Fruit fly (Drosophila melanogaster) whole organism, pupa: ENCODE results near the gene CG15020.

Experiments
- CG10348 ChIP-seq: fragments of 200-800 bp; sonication (Bioruptor generic); IDR thresholded peaks from 2 replicates; pipeline ENCODE4 v1.3.6; 2022; ENCODE audit warnings: missing biosample characterization, missing genetic modification characterization
- CG13204 ChIP-seq: fragments of 200-800 bp; sonication (Bioruptor generic); optimal IDR thresholded peaks from 2 replicates; lab custom pipeline; 2018; ENCODE audit warnings: missing biosample characterization, mild to moderate bottlenecking, missing genetic modification characterization, moderate library complexity
- CG8301 ChIP-seq: fragments of 200-800 bp; sonication (Bioruptor generic); optimal IDR thresholded peaks from 2 replicates; lab custom pipeline; 2018; ENCODE audit warnings: missing biosample characterization, mild to moderate bottlenecking, missing genetic modification characterization
- CG9948 ChIP-seq: fragments of 200-800 bp; sonication (Bioruptor generic); optimal IDR thresholded peaks from 2 replicates; lab custom pipeline; 2018; ENCODE audit warnings: missing biosample characterization, mild to moderate bottlenecking, missing genetic modification characterization, moderate library complexity
- gl ChIP-seq: fragments of 200-800 bp; sonication (Bioruptor generic); optimal IDR thresholded peaks from 2 replicates; lab custom pipeline; 2018; ENCODE audit warnings: missing biosample characterization, mild to moderate bottlenecking, missing genetic modification characterization
- rn ChIP-seq: fragments of 200-800 bp; sonication (Bioruptor generic); IDR thresholded peaks from 2 replicates; pipeline ENCODE4 v1.3.6; 2022; ENCODE audit warnings: missing biosample characterization, missing genetic modification characterization

DNA sequence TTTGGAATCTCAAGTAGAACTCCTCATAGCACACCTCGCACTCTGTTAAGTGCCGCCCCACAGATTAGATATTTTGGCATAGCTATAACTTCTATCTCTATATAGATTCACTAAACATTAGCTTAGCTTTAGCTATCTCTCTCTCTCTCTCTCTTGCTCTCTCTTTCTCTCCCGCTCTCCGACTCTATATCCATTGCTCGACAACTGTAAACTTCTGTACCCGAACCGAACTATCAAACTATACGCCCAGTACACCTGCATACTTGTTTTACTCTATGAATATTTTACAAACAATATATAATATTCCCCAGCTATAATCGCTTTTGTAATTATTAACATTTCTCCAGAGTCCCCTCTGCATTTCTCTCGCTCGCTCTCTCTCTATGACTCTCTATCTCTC lies 8.9 kb downstream of the CG15020 start:
- no peak for TF ChIP-seq gl (tag; lab: Kevin White, UChicago)
- no peak for TF ChIP-seq CG10348
- TF ChIP-seq CG13204 (GFP tag; lab: Kevin White, UChicago): no peak
- TF ChIP-seq CG9948 (tag; lab: Kevin White, UChicago): no peak
- TF ChIP-seq rn (GFP tag; lab: Robert Waterston, UW): no peak
- TF ChIP-seq CG8301: no peak
